Fruit fly (Drosophila melanogaster) whole organism, embryonic: ENCODE data around the gene Bgb.

ENCODE experiments used
- CG1602 ChIP-seq: fragments of 200-800 bp; sonication (Bioruptor generic); optimal IDR thresholded peaks from 3 replicates; lab custom pipeline; 2016; ENCODE audit warnings: missing biosample characterization, missing genetic modification characterization
- Kr ChIP-seq: fragments of 200-800 bp; sonication (Bioruptor generic); optimal IDR thresholded peaks from 2 replicates; lab custom pipeline; 2017; ENCODE audit warnings: missing biosample characterization, mild to moderate bottlenecking, missing genetic modification characterization
- Sin3A ChIP-seq: fragments of >200 bp; optimal IDR thresholded peaks from 2 replicates; lab custom pipeline; 2018
- Sry-β ChIP-seq: fragments of 200-800 bp; sonication (Bioruptor generic); optimal IDR thresholded peaks from 2 replicates; lab custom pipeline; 2018; ENCODE audit warnings: missing biosample characterization, mild to moderate bottlenecking, missing genetic modification characterization, moderate library complexity
- az2 ChIP-seq: fragments of 200-800 bp; sonication (Bioruptor generic); optimal IDR thresholded peaks from 3 replicates; lab custom pipeline; 2016; ENCODE audit warnings: missing biosample characterization, missing genetic modification characterization
- cad ChIP-seq: fragments of >200 bp; optimal IDR thresholded peaks from 2 replicates; lab custom pipeline; 2017; ENCODE audit warnings: missing biosample characterization, missing genetic modification characterization
- da ChIP-seq: fragments of 200-800 bp; sonication (Bioruptor generic); optimal IDR thresholded peaks from 2 replicates; lab custom pipeline; 2016; ENCODE audit warnings: missing biosample characterization, missing genetic modification characterization
- gcm2 ChIP-seq: fragments of 200-800 bp; sonication (Bioruptor generic); optimal IDR thresholded peaks from 2 replicates; lab custom pipeline; 2016; ENCODE audit warnings: missing biosample characterization, missing genetic modification characterization
- lmd ChIP-seq: fragments of 200-800 bp; sonication (Bioruptor generic); IDR thresholded peaks from 2 replicates; pipeline ENCODE4 v1.3.6; 2022; ENCODE audit warnings: missing biosample characterization, missing genetic modification characterization
- psq ChIP-seq: fragments of 200-800 bp; sonication (Bioruptor generic); optimal IDR thresholded peaks from 2 replicates; lab custom pipeline; 2017; ENCODE audit warnings: missing biosample characterization, missing genetic modification characterization
- yki ChIP-seq: fragments of >200 bp; optimal IDR thresholded peaks from 3 replicates; lab custom pipeline; 2018

DNA sequence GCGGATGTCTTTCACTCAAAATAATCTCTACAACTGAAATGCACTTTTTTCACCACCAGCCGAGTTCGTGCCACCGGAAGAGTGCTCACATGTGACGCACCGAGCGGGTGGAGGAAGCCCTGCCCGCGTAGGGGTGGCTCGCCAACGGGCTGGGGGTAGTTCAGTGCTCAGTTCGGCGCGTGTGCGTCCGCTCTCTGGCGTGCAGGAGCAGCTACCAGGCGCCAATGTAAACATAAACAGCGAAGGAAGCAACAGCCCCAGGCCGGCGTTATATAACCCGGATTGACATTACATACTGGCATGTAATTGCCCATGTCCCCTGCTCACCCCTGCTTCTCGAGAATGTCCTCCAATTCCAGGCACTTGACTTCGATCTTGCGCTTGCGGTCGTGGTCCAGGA, 24.7 kb downstream of the Bgb start:
- TF ChIP-seq Sin3A (lab: Kevin White, UChicago), result no peak
- no peak for TF ChIP-seq da (GFP tag; lab: Kevin White, UChicago)
- no peak for TF ChIP-seq cad
- TF ChIP-seq Kr, result no peak
- no peak for TF ChIP-seq CG1602 (GFP tag; lab: Kevin White, UChicago)
- TF ChIP-seq gcm2 (GFP tag; lab: Kevin White, UChicago), result no peak
- TF ChIP-seq az2 (GFP tag; lab: Kevin White, UChicago), result no peak
- TF ChIP-seq lmd (GFP tag; lab: Robert Waterston, UW), result no peak
- TF ChIP-seq psq (GFP tag; lab: Kevin White, UChicago), result no peak
- no peak for TF ChIP-seq yki (lab: Kevin White, UChicago)
- TF ChIP-seq Sry-β (GFP tag; lab: Kevin White, UChicago), result no peak
